Worm (Caenorhabditis elegans): ENCODE data around the gene T12B3.3.

DNA sequence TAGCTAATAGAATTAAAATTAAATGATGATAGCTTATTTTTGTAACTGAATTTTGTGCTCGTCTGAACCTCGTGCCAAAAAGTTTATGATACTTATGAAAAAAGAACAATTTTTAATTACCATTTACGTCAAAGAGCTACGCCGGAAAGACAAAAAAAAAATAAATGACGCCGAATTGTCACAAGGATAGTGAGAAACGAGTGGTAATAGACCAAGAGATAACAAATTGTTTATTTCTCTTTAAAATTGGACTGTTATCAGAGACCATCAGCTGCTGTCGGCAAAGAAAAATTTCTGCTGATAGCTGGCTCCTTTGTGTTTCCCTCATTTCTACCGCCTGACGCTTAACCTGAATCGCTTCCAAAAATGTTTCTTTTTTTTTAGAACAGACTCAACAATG lies 18.8 kb downstream of the T12B3.3 start, which contains the start of gene pitr-1:
- TF ChIP-seq unc-130 (tag; optimal IDR thresholded peaks at IDR 0.05): no peak
- TF ChIP-seq lin-35 (GFP tag; optimal IDR thresholded peaks at IDR 0.05): peak in 1 of 2 experiments; percentile 33
- no peak for TF ChIP-seq jun-1 (tag; optimal IDR thresholded peaks at IDR 0.05)
- TF ChIP-seq nhr-84 (tag; optimal IDR thresholded peaks at IDR 0.05): no peak
- no peak for TF ChIP-seq nhr-237 (tag; optimal IDR thresholded peaks at IDR 0.05)
- no peak for TF ChIP-seq nhr-11 (tag; optimal IDR thresholded peaks at IDR 0.05)
- TF ChIP-seq fos-1 (tag; optimal IDR thresholded peaks at IDR 0.05): no peak
